Worm (Caenorhabditis elegans) whole organism, L4 larva: ENCODE data around the gene F39F10.5.

Experiments
- Y105C5A.15 ChIP-seq: fragments of 200-800 bp; sonication (Bioruptor generic); IDR thresholded peaks from 2 replicates; pipeline ENCODE4 v1.3.6; 2022; ENCODE audit warnings: missing genetic modification characterization, missing compliant biosample characterization
- Y5F2A.4 ChIP-seq: fragments of 200-800 bp; sonication (Bioruptor generic); optimal IDR thresholded peaks from 2 replicates; lab custom pipeline; 2018; ENCODE audit warnings: mild to moderate bottlenecking, missing genetic modification characterization, missing compliant biosample characterization
- ama-1 ChIP-seq: fragments of 150-350 bp; optimal IDR thresholded peaks from 2 replicates; lab custom pipeline; 2014; ENCODE audit warnings: inconsistent platforms, mixed read lengths
- ceh-28 ChIP-seq: fragments of 150-350 bp; optimal IDR thresholded peaks from 2 replicates; lab custom pipeline; 2014; ENCODE audit warnings: missing biosample characterization, missing genetic modification reagents, missing genetic modification characterization
- ctbp-1 ChIP-seq: fragments of 200-800 bp; sonication (Bioruptor generic); IDR thresholded peaks from 2 replicates; pipeline ENCODE4 v1.3.6; 2022; ENCODE audit warnings: missing genetic modification reagents, missing genetic modification characterization, missing compliant biosample characterization
- dmd-9 ChIP-seq: fragments of 200-800 bp; sonication (Bioruptor generic); IDR thresholded peaks from 2 replicates; pipeline ENCODE4 v1.3.6; 2022; ENCODE audit warnings: missing genetic modification reagents, missing genetic modification characterization, missing compliant biosample characterization
- egl-27 ChIP-seq: sonication (generic microtip); optimal IDR thresholded peaks from 3 replicates; lab custom pipeline; 2017; ENCODE audit warnings: missing biosample characterization, missing genetic modification reagents, missing genetic modification characterization
- nhr-237 ChIP-seq: sonication (generic microtip); optimal IDR thresholded peaks from 2 replicates; lab custom pipeline; 2017; ENCODE audit warnings: missing biosample characterization, missing genetic modification characterization
- nhr-25 ChIP-seq: sonication (generic microtip); optimal IDR thresholded peaks from 2 replicates; lab custom pipeline; 2017; ENCODE audit warnings: missing genetic modification characterization, mild to moderate bottlenecking, missing compliant biosample characterization, antibody characterized with exemption, moderate library complexity, borderline replicate concordance; ENCODE audit not compliant: insufficient read depth
- nhr-77 ChIP-seq: fragments of 150-350 bp; optimal IDR thresholded peaks from 2 replicates; lab custom pipeline; 2014; ENCODE audit warnings: missing biosample characterization, missing genetic modification characterization
- pqm-1 ChIP-seq: sonication (generic microtip); optimal IDR thresholded peaks from 2 replicates; lab custom pipeline; 2017; ENCODE audit warnings: missing biosample characterization, missing genetic modification characterization
- skn-1 ChIP-seq: fragments of 150-350 bp; optimal IDR thresholded peaks from 2 replicates; lab custom pipeline; 2014; ENCODE audit warnings: missing biosample characterization, missing genetic modification characterization

ce11 chrX:16871355-16871754 is 42.2 kb downstream of the F39F10.5 start:
- TF ChIP-seq nhr-77 (tag; lab: Kevin White, UChicago) (peak; percentile 39), dmd-9 (no peak), Y5F2A.4 (GFP tag; lab: Kevin White, UChicago) (no peak), nhr-25 (no peak), pqm-1 (tag; lab: Kevin White, UChicago) (peak; percentile 59), ctbp-1 (GFP tag; lab: Robert Waterston, UW) (no peak), ama-1 (no peak), nhr-237 (tag; lab: Kevin White, UChicago) (no peak), Y105C5A.15 (GFP tag; lab: Robert Waterston, UW) (no peak), ceh-28 (no peak), egl-27 (tag; lab: Kevin White, UChicago) (no peak), skn-1 (no peak)
